Fruit fly (Drosophila melanogaster): ENCODE measurements around the gene CG10357.

CG10357 gene

DNA sequence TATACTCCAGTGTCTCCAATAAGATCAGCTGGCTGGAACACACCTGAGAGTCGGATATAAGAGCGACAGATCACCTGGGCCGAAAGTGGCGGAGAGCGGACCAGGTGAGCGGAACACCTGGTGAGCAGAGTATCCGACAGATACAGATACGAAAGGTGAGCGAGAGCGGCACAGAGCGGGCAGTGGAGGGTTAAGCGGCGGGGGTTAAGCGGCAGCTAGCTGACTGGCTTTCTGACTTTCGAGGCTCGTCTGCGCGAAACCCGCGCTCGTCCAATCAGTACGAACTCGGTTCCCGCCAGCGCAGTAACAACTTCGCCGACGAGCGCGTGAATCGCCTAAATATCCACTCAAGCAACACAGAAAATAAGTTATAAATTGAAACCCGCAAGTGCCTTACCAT lies 10.9 kb downstream of the CG10357 start, which contains the start of gene dar1 (continued):
- no peak for TF ChIP-seq Ravus (GFP tag; IDR thresholded peaks at IDR 0.05)
- TF ChIP-seq CG12744 (GFP tag; optimal IDR thresholded peaks at IDR 0.05): no peak
- no peak for TF ChIP-seq cg (GFP tag; optimal IDR thresholded peaks at IDR 0.05)
- no peak for TF ChIP-seq Ets65A (GFP tag)
- TF ChIP-seq lov (optimal IDR thresholded peaks at IDR 0.05): no peak
- 0 out of 3 replicates have a peak, but pooled peaks have one; percentile 48 for TF ChIP-seq lov (GFP tag; IDR thresholded peaks at IDR 0.05)
- peak; percentile 53; the same call in 1 of the 2 replicates for TF ChIP-seq CG13287 (GFP tag; IDR thresholded peaks at IDR 0.05; ENCODE audit: partially characterized antibody)
- TF ChIP-seq CTCF (GFP tag; optimal IDR thresholded peaks at IDR 0.05): peak; percentile 6
- no peak for TF ChIP-seq CG14965 (GFP tag; optimal IDR thresholded peaks at IDR 0.05; ENCODE audit: borderline replicate concordance)
- no peak for TF ChIP-seq CG4854 (GFP tag; optimal IDR thresholded peaks at IDR 0.05)
- no peak for TF ChIP-seq CG17912 (GFP tag; optimal IDR thresholded peaks at IDR 0.05)
- TF ChIP-seq sob (GFP tag; IDR thresholded peaks at IDR 0.05): peak; percentile 35; the same call in 1 of the 2 replicates
- no peak for TF ChIP-seq CG30431 (GFP tag; optimal IDR thresholded peaks at IDR 0.05)
- peak; percentile 27; the same call in 1 of the 2 replicates for TF ChIP-seq unc-4 (GFP tag; IDR thresholded peaks at IDR 0.05; ENCODE audit: partially characterized antibody)
- TF ChIP-seq usp (GFP tag; optimal IDR thresholded peaks at IDR 0.05): no peak
- peak; percentile 42 for TF ChIP-seq HLHmδ (GFP tag; optimal IDR thresholded peaks at IDR 0.05)
- peak; percentile 25; the same call in 1 of the 3 replicates for TF ChIP-seq HLH4C (GFP tag; IDR thresholded peaks at IDR 0.05; ENCODE audit: partially characterized antibody)
- TF ChIP-seq CG4328 (GFP tag; optimal IDR thresholded peaks at IDR 0.05): no peak
- TF ChIP-seq hbn (GFP tag; IDR thresholded peaks at IDR 0.05; ENCODE audit: partially characterized antibody): peak; percentile 62
- peak; percentile 81 to 93 for TF ChIP-seq Trl (optimal IDR thresholded peaks at IDR 0.05)
- TF ChIP-seq Trl (GFP tag; optimal IDR thresholded peaks at IDR 0.05): peak; percentile 8
- TF ChIP-seq Rfx (GFP tag; IDR thresholded peaks at IDR 0.05): peak; percentile 29; the same call in 1 of the 2 replicates
- TF ChIP-seq CG8290 (GFP tag; optimal IDR thresholded peaks at IDR 0.05): no peak
- TF ChIP-seq CG8290 (tag; optimal IDR thresholded peaks at IDR 0.05): no peak
- TF ChIP-seq CG4404 (GFP tag; IDR thresholded peaks at IDR 0.05): no peak
- TF ChIP-seq CG3995 (GFP tag; optimal IDR thresholded peaks at IDR 0.05): no peak
- peak; percentile 14; the same call in 1 of the 2 replicates for TF ChIP-seq stc (GFP tag; IDR thresholded peaks at IDR 0.05)
- peak; percentile 58; the same call in 1 of the 3 replicates for TF ChIP-seq Dbx (GFP tag; IDR thresholded peaks at IDR 0.05)
- TF ChIP-seq Elba2 (GFP tag; optimal IDR thresholded peaks at IDR 0.05): peak; percentile 37
- TF ChIP-seq lbe (GFP tag; optimal IDR thresholded peaks at IDR 0.05): peak; percentile 8
- TF ChIP-seq CG7963 (GFP tag; IDR thresholded peaks at IDR 0.05; ENCODE audit: partially characterized antibody): 0 out of 3 replicates have a peak, but pooled peaks have one; percentile 40
- 0 out of 3 replicates have a peak, but pooled peaks have one; percentile 21 for TF ChIP-seq vnd (GFP tag; IDR thresholded peaks at IDR 0.05; ENCODE audit: partially characterized antibody)
- TF ChIP-seq fd96Cb (tag; optimal IDR thresholded peaks at IDR 0.05): no peak
- peak; percentile 33 for TF ChIP-seq nom (GFP tag; optimal IDR thresholded peaks at IDR 0.05)
- TF ChIP-seq jing (GFP tag; optimal IDR thresholded peaks at IDR 0.05): peak; percentile 55
- TF ChIP-seq Nf-YA (GFP tag; IDR thresholded peaks at IDR 0.05): peak; percentile 60; the same call in 1 of the 2 replicates
- no peak for TF ChIP-seq chif (GFP tag; optimal IDR thresholded peaks at IDR 0.05)

DNA sequence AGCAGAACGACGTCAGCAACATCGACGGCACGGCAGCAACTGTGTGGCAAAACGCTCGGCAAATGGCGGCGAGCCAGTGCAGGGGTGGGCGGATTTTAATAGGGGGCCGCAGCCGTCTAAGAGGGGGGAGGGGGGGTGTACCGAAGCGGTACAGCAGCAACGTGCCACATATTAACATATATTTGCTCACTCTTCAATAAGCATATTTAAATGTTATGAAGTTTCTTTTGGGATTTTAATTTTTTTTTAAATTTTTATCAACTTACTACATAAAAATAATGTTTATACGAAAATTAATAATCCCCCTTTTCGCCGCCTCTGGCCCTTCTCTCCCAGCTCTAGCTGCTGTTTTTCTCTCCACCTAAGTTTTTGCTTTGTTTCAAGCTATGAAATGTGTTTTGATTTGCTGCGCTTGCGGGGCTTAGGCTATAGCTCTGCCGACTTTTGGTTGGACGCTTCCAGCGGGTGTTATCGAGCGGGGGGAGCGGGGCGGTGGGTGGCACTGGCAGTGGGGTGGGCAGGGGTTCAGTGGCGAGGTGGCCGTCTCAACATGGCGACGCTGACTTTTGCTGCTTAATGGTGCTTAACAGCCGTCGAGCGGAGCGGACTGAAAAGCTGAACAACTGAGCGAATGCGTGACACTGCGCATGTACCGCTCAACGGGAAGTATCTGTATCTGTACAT lies 17.5 kb downstream of the CG10357 start:
- TF ChIP-seq maf-S (GFP tag; optimal IDR thresholded peaks at IDR 0.05): no peak
- no peak for TF ChIP-seq CG16779 (GFP tag; IDR thresholded peaks at IDR 0.05)
- TF ChIP-seq HLH3B (GFP tag; IDR thresholded peaks at IDR 0.05): peak; percentile 89
- no peak for TF ChIP-seq stwl (tag; optimal IDR thresholded peaks at IDR 0.05)
- no peak; the same call in 1 of the 2 replicates for TF ChIP-seq toy (GFP tag; IDR thresholded peaks at IDR 0.05)
- TF ChIP-seq crp (GFP tag; optimal IDR thresholded peaks at IDR 0.05): peak in 1 of 2 experiments; percentile 43
- TF ChIP-seq CG2116 (GFP tag; optimal IDR thresholded peaks at IDR 0.05): peak; percentile 33
- TF ChIP-seq CG3847 (GFP tag; IDR thresholded peaks at IDR 0.05): peak; percentile 93
- TF ChIP-seq CG14860 (GFP tag; IDR thresholded peaks at IDR 0.05; ENCODE audit: partially characterized antibody): no peak
- no peak for TF ChIP-seq CG12236 (GFP tag; optimal IDR thresholded peaks at IDR 0.05)
- peak; percentile 84 for TF ChIP-seq CG11723 (GFP tag; optimal IDR thresholded peaks at IDR 0.05)
- TF ChIP-seq Fer3 (tag; optimal IDR thresholded peaks at IDR 0.05): peak; percentile 64
- peak; percentile 46 for TF ChIP-seq CG12104 (GFP tag; optimal IDR thresholded peaks at IDR 0.05)
- TF ChIP-seq CoRest (tag; optimal IDR thresholded peaks at IDR 0.05): peak; percentile 92
- TF ChIP-seq phol (tag; optimal IDR thresholded peaks at IDR 0.05): peak; percentile 71

Data from whole organism, embryonic.